Worm (Caenorhabditis elegans): Measurements from ENCODE around the gene C34C12.8.

Gene C34C12.8

ce11 chrIII:3482291-3482690, 22.1 kb downstream of the C34C12.8 start, which contains the start of gene C34C12.6:
Gene C34C12.6, plus strand, starts transcription at chrIII:3482591.
- TF ChIP-seq aly-2 (tag; optimal IDR thresholded peaks at IDR 0.05) (no peak), lin-39 (tag; optimal IDR thresholded peaks at IDR 0.05) (no peak), ZK546.5 (tag; optimal IDR thresholded peaks at IDR 0.05) (no peak), nhr-10 (tag; optimal IDR thresholded peaks at IDR 0.05) (no peak), fos-1 (tag; optimal IDR thresholded peaks at IDR 0.05) (no peak), gmeb-1 (tag; optimal IDR thresholded peaks at IDR 0.05) (no peak), Y55F3AM.14 (GFP tag; optimal IDR thresholded peaks at IDR 0.05) (no peak), nhr-25 (tag; optimal IDR thresholded peaks at IDR 0.05) (no peak), egl-27 (tag; optimal IDR thresholded peaks at IDR 0.05) (no peak), unc-55 (GFP tag; optimal IDR thresholded peaks at IDR 0.05) (no peak), sem-4 (tag; optimal IDR thresholded peaks at IDR 0.05) (no peak)

DNA sequence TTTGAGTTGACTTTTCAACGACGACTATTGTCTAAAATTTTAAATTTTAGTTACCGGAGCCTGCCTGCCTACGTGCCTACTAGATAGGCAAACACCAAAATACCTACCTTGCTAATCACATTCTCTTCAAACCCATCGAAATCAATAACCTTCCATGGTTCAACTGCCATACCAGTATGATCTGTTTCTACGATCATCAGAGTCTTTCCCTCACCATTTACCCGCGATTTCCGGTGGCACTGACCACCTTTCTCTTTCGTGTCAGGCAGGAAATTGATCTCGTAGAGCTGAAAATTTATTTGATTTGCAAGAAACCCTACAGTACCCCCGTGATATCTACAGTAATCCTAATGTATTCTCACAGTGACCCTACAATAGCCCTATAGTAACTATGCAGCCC, 24.8 kb downstream of the C34C12.8 start:
- TF ChIP-seq ceh-82 (tag; optimal IDR thresholded peaks at IDR 0.05) = no peak
- TF ChIP-seq nhr-129 (tag; optimal IDR thresholded peaks at IDR 0.05) = no peak
- TF ChIP-seq mdl-1 (tag; optimal IDR thresholded peaks at IDR 0.05) = no peak
- TF ChIP-seq ZK546.5 (tag; optimal IDR thresholded peaks at IDR 0.05) = no peak
- no peak for TF ChIP-seq Y55F3AM.14 (GFP tag; optimal IDR thresholded peaks at IDR 0.05)
- TF ChIP-seq alr-1 (tag; optimal IDR thresholded peaks at IDR 0.05) = no peak
- no peak for TF ChIP-seq lin-11 (tag; optimal IDR thresholded peaks at IDR 0.05)
- TF ChIP-seq fos-1 (tag; optimal IDR thresholded peaks at IDR 0.05) = no peak
- no peak for TF ChIP-seq C34F6.9 (tag; optimal IDR thresholded peaks at IDR 0.05)
- TF ChIP-seq blmp-1 (tag; optimal IDR thresholded peaks at IDR 0.05; ENCODE audit: insufficient read depth) = no peak
- no peak for TF ChIP-seq elt-3 (tag; optimal IDR thresholded peaks at IDR 0.05)
- TF ChIP-seq nhr-11 (tag; optimal IDR thresholded peaks at IDR 0.05) = no peak
- no peak for TF ChIP-seq F13H6.1 (tag; optimal IDR thresholded peaks at IDR 0.05)
- no peak for TF ChIP-seq crh-2 (tag; optimal IDR thresholded peaks at IDR 0.05)
- TF ChIP-seq sem-4 (tag; optimal IDR thresholded peaks at IDR 0.05) = no peak
- TF ChIP-seq ztf-11 (tag; optimal IDR thresholded peaks at IDR 0.05) = no peak
- no peak for TF ChIP-seq sma-9 (GFP tag; optimal IDR thresholded peaks at IDR 0.05)
- TF ChIP-seq sma-9 (tag; optimal IDR thresholded peaks at IDR 0.05) = no peak
- no peak for TF ChIP-seq aly-2 (tag; optimal IDR thresholded peaks at IDR 0.05)
- no peak for TF ChIP-seq lin-39 (tag; optimal IDR thresholded peaks at IDR 0.05)
- TF ChIP-seq nhr-21 (tag; optimal IDR thresholded peaks at IDR 0.05) = no peak

- TF ChIP-seq blmp-1 (tag; optimal IDR thresholded peaks at IDR 0.05; ENCODE audit: insufficient read depth) (peak; percentile 55), sma-3 (GFP tag; optimal IDR thresholded peaks at IDR 0.05) (peak; percentile 30), mbf-1 (tag; optimal IDR thresholded peaks at IDR 0.05) (no peak)
These were observed 25.8 kb downstream of the C34C12.8 start for ce11 chrIII:3486055-3486454.

ce11 chrIII:3487133-3487532, 26.9 kb downstream of the C34C12.8 start:
- TF ChIP-seq egl-27 (tag; optimal IDR thresholded peaks at IDR 0.05) = no peak
- no peak for TF ChIP-seq sma-9 (GFP tag; optimal IDR thresholded peaks at IDR 0.05)
- no peak for TF ChIP-seq sma-9 (tag; optimal IDR thresholded peaks at IDR 0.05)
- no peak for TF ChIP-seq nhr-11 (tag; optimal IDR thresholded peaks at IDR 0.05)
- no peak for TF ChIP-seq lin-11 (tag; optimal IDR thresholded peaks at IDR 0.05)
- TF ChIP-seq crh-2 (tag; optimal IDR thresholded peaks at IDR 0.05) = no peak
- TF ChIP-seq mab-5 (tag; optimal IDR thresholded peaks at IDR 0.05) = no peak

ce11 chrIII:3488224-3488623, 28.0 kb downstream of the C34C12.8 start, which contains the start of gene C34C12.7:
Gene C34C12.7, minus strand, starts transcription at chrIII:3488341.
- TF ChIP-seq blmp-1 (tag; optimal IDR thresholded peaks at IDR 0.05; ENCODE audit: insufficient read depth) (no peak), lsy-2 (tag; optimal IDR thresholded peaks at IDR 0.05) (no peak), lin-39 (tag; optimal IDR thresholded peaks at IDR 0.05) (no peak), crh-2 (tag; optimal IDR thresholded peaks at IDR 0.05) (no peak), ZK546.5 (tag; optimal IDR thresholded peaks at IDR 0.05) (no peak)

- TF ChIP-seq mdl-1 (tag; optimal IDR thresholded peaks at IDR 0.05) (no peak), egl-27 (tag; optimal IDR thresholded peaks at IDR 0.05) (no peak), nhr-10 (tag; optimal IDR thresholded peaks at IDR 0.05) (no peak), lin-39 (tag; optimal IDR thresholded peaks at IDR 0.05) (no peak)
These were observed 32.9 kb downstream of the C34C12.8 start, which contains the start of gene gly-14 for ce11 chrIII:3493138-3493537. Gene gly-14, minus strand, starts transcription at chrIII:3493238.

All from whole organism, L2 larva.